Fruit fly (Drosophila melanogaster) whole organism, pupa: ENCODE measurements around the gene SelT.

Experiments
- CG10348 ChIP-seq: fragments of 200-800 bp; sonication (Bioruptor generic); IDR thresholded peaks from 2 replicates; pipeline ENCODE4 v1.3.6; 2022; ENCODE audit warnings: missing biosample characterization, missing genetic modification characterization
- CG12605 ChIP-seq: fragments of 200-800 bp; sonication (Bioruptor generic); IDR thresholded peaks from 2 replicates; pipeline ENCODE4 v1.3.6; 2022; ENCODE audit warnings: missing biosample characterization, missing genetic modification characterization
- CG13204 ChIP-seq: fragments of 200-800 bp; sonication (Bioruptor generic); optimal IDR thresholded peaks from 2 replicates; lab custom pipeline; 2018; ENCODE audit warnings: missing biosample characterization, mild to moderate bottlenecking, missing genetic modification characterization, moderate library complexity
- CG14655 ChIP-seq: fragments of 200-800 bp; sonication (Bioruptor generic); optimal IDR thresholded peaks from 3 replicates; lab custom pipeline; 2017; ENCODE audit warnings: mild to moderate bottlenecking, missing biosample characterization, missing genetic modification reagents, missing genetic modification characterization
- CG17806 ChIP-seq: fragments of 200-800 bp; sonication (Bioruptor generic); optimal IDR thresholded peaks from 2 replicates; lab custom pipeline; 2018; ENCODE audit warnings: missing biosample characterization, mild to moderate bottlenecking, missing genetic modification characterization, moderate library complexity
- CG34367 ChIP-seq: fragments of 200-800 bp; sonication (Bioruptor generic); optimal IDR thresholded peaks from 2 replicates; lab custom pipeline; 2018; ENCODE audit warnings: missing biosample characterization, mild to moderate bottlenecking, missing genetic modification characterization
- CG8301 ChIP-seq: fragments of 200-800 bp; sonication (Bioruptor generic); optimal IDR thresholded peaks from 2 replicates; lab custom pipeline; 2018; ENCODE audit warnings: missing biosample characterization, mild to moderate bottlenecking, missing genetic modification characterization
- CG9948 ChIP-seq: fragments of 200-800 bp; sonication (Bioruptor generic); optimal IDR thresholded peaks from 2 replicates; lab custom pipeline; 2018; ENCODE audit warnings: missing biosample characterization, mild to moderate bottlenecking, missing genetic modification characterization, moderate library complexity
- EcR ChIP-seq: fragments of 200-800 bp; sonication (Bioruptor generic); optimal IDR thresholded peaks from 3 replicates; lab custom pipeline; 2019; ENCODE audit warnings: missing biosample characterization, missing genetic modification characterization, mild to moderate bottlenecking, moderate library complexity, missing genetic modification reagents
- Ets98B ChIP-seq: fragments of 200-800 bp; sonication (Bioruptor generic); IDR thresholded peaks from 2 replicates; pipeline ENCODE4 v1.3.6; 2022; ENCODE audit warnings: missing biosample characterization, missing genetic modification characterization
- Pif1A ChIP-seq: fragments of 200-800 bp; sonication (Bioruptor generic); optimal IDR thresholded peaks from 3 replicates; lab custom pipeline; 2016; ENCODE audit warnings: missing biosample characterization, missing genetic modification characterization
- Snoo ChIP-seq: fragments of 200-800 bp; sonication (Bioruptor generic); optimal IDR thresholded peaks from 3 replicates; lab custom pipeline; 2017; ENCODE audit warnings: missing biosample characterization, mild to moderate bottlenecking, missing genetic modification characterization, inconsistent platforms
- gl ChIP-seq: fragments of 200-800 bp; sonication (Bioruptor generic); optimal IDR thresholded peaks from 2 replicates; lab custom pipeline; 2018; ENCODE audit warnings: missing biosample characterization, mild to moderate bottlenecking, missing genetic modification characterization

dm6 chr2L:5030535-5030934, 19.8 kb downstream of the SelT start:
- TF ChIP-seq gl: no peak
- no peak for TF ChIP-seq CG34367 (tag; lab: Kevin White, UChicago)
- TF ChIP-seq Snoo (tag; lab: Kevin White, UChicago): no peak
- no peak for TF ChIP-seq CG9948 (tag; lab: Kevin White, UChicago)
- TF ChIP-seq CG14655 (GFP tag; lab: Kevin White, UChicago): no peak
- no peak for TF ChIP-seq CG10348
- TF ChIP-seq EcR (GFP tag; lab: Kevin White, UChicago): no peak
- TF ChIP-seq CG17806 (tag; lab: Kevin White, UChicago): no peak
- TF ChIP-seq CG8301: no peak
- TF ChIP-seq Pif1A: no peak
- no peak for TF ChIP-seq CG12605
- TF ChIP-seq Ets98B (GFP tag; lab: Robert Waterston, UW): no peak
- no peak for TF ChIP-seq CG13204
